Worm (Caenorhabditis elegans) whole organism, L3 larva: ENCODE measurements around the gene zipt-3.

Experiments used
- R02D3.7 ChIP-seq: fragments of 150-350 bp; optimal IDR thresholded peaks from 2 replicates; lab custom pipeline; 2014; ENCODE audit warnings: missing biosample characterization, missing genetic modification characterization
- ZK546.5 ChIP-seq: sonication (generic microtip); optimal IDR thresholded peaks from 2 replicates; lab custom pipeline; 2017; ENCODE audit warnings: missing biosample characterization, missing genetic modification characterization
- aly-2 ChIP-seq: fragments of 150-350 bp; optimal IDR thresholded peaks from 2 replicates; lab custom pipeline; 2014; ENCODE audit warnings: missing biosample characterization, missing genetic modification characterization
- ama-1 ChIP-seq: fragments of 150-350 bp; optimal IDR thresholded peaks from 2 replicates; lab custom pipeline; 2018
- ceh-16 ChIP-seq: sonication (generic microtip); optimal IDR thresholded peaks from 2 replicates; lab custom pipeline; 2017; ENCODE audit warnings: missing biosample characterization, missing genetic modification characterization
- ceh-28 ChIP-seq: fragments of 150-350 bp; optimal IDR thresholded peaks from 2 replicates; lab custom pipeline; 2014; ENCODE audit warnings: missing biosample characterization, missing genetic modification reagents, missing genetic modification characterization
- ceh-82 ChIP-seq: fragments of 150-350 bp; optimal IDR thresholded peaks from 2 replicates; lab custom pipeline; 2014; ENCODE audit warnings: missing biosample characterization, missing genetic modification characterization
- ceh-9 ChIP-seq: sonication (generic microtip); optimal IDR thresholded peaks from 2 replicates; lab custom pipeline; 2018; ENCODE audit warnings: missing biosample characterization, missing genetic modification characterization
- egl-27 ChIP-seq: sonication (generic microtip); optimal IDR thresholded peaks from 4 replicates; lab custom pipeline; 2017; ENCODE audit warnings: missing biosample characterization, missing genetic modification reagents, missing genetic modification characterization
- egl-5 ChIP-seq: fragments of 150-350 bp; optimal IDR thresholded peaks from 2 replicates; lab custom pipeline; 2017; ENCODE audit warnings: missing biosample characterization, missing genetic modification reagents, missing genetic modification characterization, inconsistent platforms
- elt-1 ChIP-seq: fragments of 150-350 bp; optimal IDR thresholded peaks from 2 replicates; lab custom pipeline; 2014; ENCODE audit warnings: missing biosample characterization, missing genetic modification characterization
- elt-2 ChIP-seq: sonication (generic microtip); optimal IDR thresholded peaks from 2 replicates; lab custom pipeline; 2016; ENCODE audit warnings: missing genetic modification reagents, mild to moderate bottlenecking, missing genetic modification characterization, missing compliant biosample characterization
- elt-3 ChIP-seq, 3 experiments: fragments of 150-350 bp in 1 of 3; sonication (generic microtip) in 2 of 3; optimal IDR thresholded peaks; 2 replicates in 2 of 3; 4 replicates in 1 of 3; lab custom pipeline; 2014 to 2017; ENCODE audit warnings: missing biosample characterization in 3 of 3, missing genetic modification characterization in 3 of 3
- eor-1 ChIP-seq, 2 experiments: fragments of 150-350 bp; optimal IDR thresholded peaks; 2 replicates each; lab custom pipeline; 2014 to 2018; ENCODE audit warnings: missing biosample characterization in 2 of 2, missing genetic modification characterization in 2 of 2
- fkh-10 ChIP-seq: sonication (generic microtip); optimal IDR thresholded peaks from 2 replicates; lab custom pipeline; 2017; ENCODE audit warnings: missing biosample characterization, missing genetic modification reagents, missing genetic modification characterization
- fkh-2 ChIP-seq: fragments of 150-350 bp; optimal IDR thresholded peaks from 2 replicates; lab custom pipeline; 2014; ENCODE audit warnings: missing biosample characterization, missing genetic modification reagents, missing genetic modification characterization
- fos-1 ChIP-seq: fragments of 150-350 bp; optimal IDR thresholded peaks from 2 replicates; lab custom pipeline; 2014; ENCODE audit warnings: missing biosample characterization, missing genetic modification characterization
- hmg-11 ChIP-seq: sonication (generic microtip); optimal IDR thresholded peaks from 2 replicates; lab custom pipeline; 2016; ENCODE audit warnings: missing genetic modification characterization, missing compliant biosample characterization
- jun-1 ChIP-seq: fragments of 150-350 bp; optimal IDR thresholded peaks from 2 replicates; lab custom pipeline; 2014; ENCODE audit warnings: missing biosample characterization, missing genetic modification reagents, missing genetic modification characterization
- lin-15B ChIP-seq: fragments of 150-350 bp; optimal IDR thresholded peaks from 2 replicates; lab custom pipeline; 2014; ENCODE audit warnings: missing biosample characterization, missing genetic modification characterization
- lin-39 ChIP-seq: fragments of 150-350 bp; optimal IDR thresholded peaks from 2 replicates; lab custom pipeline; 2018; ENCODE audit warnings: missing biosample characterization, missing genetic modification reagents, missing genetic modification characterization
- lsy-12 ChIP-seq: sonication (generic microtip); optimal IDR thresholded peaks from 2 replicates; lab custom pipeline; 2016; ENCODE audit warnings: mild to moderate bottlenecking, missing genetic modification characterization, missing compliant biosample characterization
- mdl-1 ChIP-seq: fragments of 150-350 bp; optimal IDR thresholded peaks from 2 replicates; lab custom pipeline; 2014; ENCODE audit warnings: missing biosample characterization, missing genetic modification characterization
- nfya-1 ChIP-seq: sonication (generic microtip); optimal IDR thresholded peaks from 2 replicates; lab custom pipeline; 2017; ENCODE audit warnings: missing genetic modification characterization, mild to moderate bottlenecking, missing compliant biosample characterization, antibody characterized with exemption, moderate library complexity; ENCODE audit not compliant: insufficient read depth
- nhr-11 ChIP-seq: fragments of 150-350 bp; optimal IDR thresholded peaks from 2 replicates; lab custom pipeline; 2014; ENCODE audit warnings: missing biosample characterization, missing genetic modification characterization
- nhr-12 ChIP-seq: fragments of 150-350 bp; optimal IDR thresholded peaks from 2 replicates; lab custom pipeline; 2014; ENCODE audit warnings: missing biosample characterization, missing genetic modification characterization
- nhr-23 ChIP-seq: fragments of 150-350 bp; optimal IDR thresholded peaks from 2 replicates; lab custom pipeline; 2014; ENCODE audit warnings: missing biosample characterization, missing genetic modification reagents, missing genetic modification characterization
- nhr-237 ChIP-seq: fragments of 150-350 bp; optimal IDR thresholded peaks from 2 replicates; lab custom pipeline; 2014; ENCODE audit warnings: missing biosample characterization, missing genetic modification characterization
- nhr-25 ChIP-seq: sonication (generic microtip); optimal IDR thresholded peaks from 2 replicates; lab custom pipeline; 2017; ENCODE audit warnings: missing biosample characterization, missing genetic modification characterization
- nhr-28 ChIP-seq: fragments of 150-350 bp; optimal IDR thresholded peaks from 2 replicates; lab custom pipeline; 2014; ENCODE audit warnings: missing biosample characterization, missing genetic modification characterization
- nhr-43 ChIP-seq: sonication (generic microtip); optimal IDR thresholded peaks from 2 replicates; lab custom pipeline; 2016; ENCODE audit warnings: mild to moderate bottlenecking, missing genetic modification characterization, missing compliant biosample characterization; ENCODE audit not compliant: poor library complexity, severe bottlenecking
- nhr-67 ChIP-seq: fragments of 150-350 bp; optimal IDR thresholded peaks from 2 replicates; lab custom pipeline; 2014; ENCODE audit warnings: missing biosample characterization, missing genetic modification characterization
- nhr-76 ChIP-seq: fragments of 150-350 bp; sonication (generic microtip); optimal IDR thresholded peaks from 5 replicates; lab custom pipeline; 2014; ENCODE audit warnings: missing biosample characterization, missing genetic modification characterization
- nhr-77 ChIP-seq: fragments of 150-350 bp; optimal IDR thresholded peaks from 2 replicates; lab custom pipeline; 2014; ENCODE audit warnings: missing biosample characterization, missing genetic modification characterization
- pha-4 ChIP-seq: fragments of 150-350 bp; optimal IDR thresholded peaks from 2 replicates; lab custom pipeline; 2014; ENCODE audit warnings: missing biosample characterization, missing genetic modification reagents, missing genetic modification characterization
- pqm-1 ChIP-seq: fragments of 150-350 bp; optimal IDR thresholded peaks from 2 replicates; lab custom pipeline; 2017; ENCODE audit warnings: missing biosample characterization, missing genetic modification characterization, inconsistent platforms
- sea-2 ChIP-seq: fragments of 150-350 bp; sonication (generic microtip); optimal IDR thresholded peaks from 4 replicates; lab custom pipeline; 2014; ENCODE audit warnings: missing biosample characterization, missing genetic modification reagents, missing genetic modification characterization
- skn-1 ChIP-seq: fragments of 150-350 bp; optimal IDR thresholded peaks from 2 replicates; lab custom pipeline; 2014; ENCODE audit warnings: missing biosample characterization, missing genetic modification characterization
- snpc-4 ChIP-seq: fragments of 150-350 bp; optimal IDR thresholded peaks from 2 replicates; lab custom pipeline; 2014; ENCODE audit warnings: missing biosample characterization, missing genetic modification characterization
- tbx-2 ChIP-seq: sonication (generic microtip); optimal IDR thresholded peaks from 2 replicates; lab custom pipeline; 2016; ENCODE audit warnings: mild to moderate bottlenecking, missing genetic modification characterization, missing compliant biosample characterization
- unc-39 ChIP-seq: sonication (generic microtip); optimal IDR thresholded peaks from 4 replicates; lab custom pipeline; 2017; ENCODE audit warnings: missing biosample characterization, missing genetic modification characterization
- unc-62 ChIP-seq: fragments of 150-350 bp; sonication (generic microtip); optimal IDR thresholded peaks from 4 replicates; lab custom pipeline; 2014; ENCODE audit warnings: missing biosample characterization, missing genetic modification reagents, missing genetic modification characterization
- zag-1 ChIP-seq: fragments of 150-350 bp; optimal IDR thresholded peaks from 2 replicates; lab custom pipeline; 2014; ENCODE audit warnings: missing biosample characterization, missing genetic modification characterization
- ztf-11 ChIP-seq: fragments of 150-350 bp; optimal IDR thresholded peaks from 2 replicates; lab custom pipeline; 2014; ENCODE audit warnings: missing biosample characterization, missing genetic modification characterization
- ztf-4 ChIP-seq: fragments of 150-350 bp; optimal IDR thresholded peaks from 2 replicates; lab custom pipeline; 2014; ENCODE audit warnings: missing biosample characterization, missing genetic modification characterization

Gene zipt-3

ce11 chrII:5698254-5698653 is 19.7 kb upstream of the zipt-3 start:
- TF ChIP-seq ceh-9 (tag; lab: Kevin White, UChicago): no peak
- no peak for TF ChIP-seq nhr-12
- TF ChIP-seq lin-39 (tag; lab: Kevin White, UChicago): no peak
- no peak for TF ChIP-seq ceh-82 (tag; lab: Kevin White, UChicago)
- TF ChIP-seq eor-1 (tag; optimal IDR thresholded peaks at IDR 0.05; lab: Kevin White, UChicago): no peak
- no peak for TF ChIP-seq lin-15B (tag; lab: Kevin White, UChicago)
- TF ChIP-seq skn-1 (tag; lab: Kevin White, UChicago): no peak
- peak; percentile 42 for TF ChIP-seq pqm-1
- no peak for TF ChIP-seq egl-27 (tag; lab: Kevin White, UChicago)
- TF ChIP-seq unc-62 (GFP tag; lab: Kevin White, UChicago): no peak
- TF ChIP-seq fos-1: no peak
- TF ChIP-seq jun-1 (tag; lab: Kevin White, UChicago): no peak
- TF ChIP-seq ceh-16: no peak
- peak; percentile 58 for TF ChIP-seq elt-2 (tag; lab: Kevin White, UChicago)
- no peak for TF ChIP-seq egl-5 (tag; lab: Kevin White, UChicago)
- no peak for TF ChIP-seq ztf-4 (tag; lab: Kevin White, UChicago)
- TF ChIP-seq nhr-67: no peak
- TF ChIP-seq nhr-76: no peak
- TF ChIP-seq pha-4 (tag; lab: Kevin White, UChicago): peak; percentile 52
- TF ChIP-seq fkh-2 (tag; lab: Kevin White, UChicago): no peak
- no peak for TF ChIP-seq elt-1
- no peak for TF ChIP-seq mdl-1 (tag; lab: Kevin White, UChicago)
- TF ChIP-seq R02D3.7 (tag; lab: Kevin White, UChicago): no peak
- TF ChIP-seq nhr-11 (tag; lab: Kevin White, UChicago): no peak
- TF ChIP-seq sea-2 (GFP tag; lab: Kevin White, UChicago): no peak
- no peak for TF ChIP-seq fkh-10 (GFP tag; lab: Kevin White, UChicago)
- no peak for TF ChIP-seq hmg-11 (tag; lab: Kevin White, UChicago)
- no peak for TF ChIP-seq nhr-77 (tag; lab: Kevin White, UChicago)
- peak; percentile 12 for TF ChIP-seq snpc-4 (tag; lab: Kevin White, UChicago)
- TF ChIP-seq ama-1 (lab: Kevin White, UChicago): no peak

DNA sequence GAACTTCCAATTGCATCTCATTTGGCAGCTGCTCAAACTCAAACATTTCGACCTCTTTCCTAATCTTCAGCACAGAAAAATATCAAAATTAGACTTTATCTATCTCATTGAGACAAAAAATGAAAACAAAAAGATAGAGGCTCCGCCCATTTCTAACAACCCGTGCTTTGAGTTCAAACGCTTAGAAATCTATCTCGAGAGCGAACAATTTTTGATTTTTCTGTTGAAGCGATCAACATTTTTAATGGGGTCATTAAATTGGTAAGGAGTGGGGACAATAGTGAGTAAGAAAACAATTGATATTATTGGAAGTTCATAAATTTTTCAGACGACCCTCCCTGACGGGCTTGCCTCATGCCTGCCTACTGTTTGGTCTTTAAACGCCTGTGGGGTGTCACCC is 19.1 kb upstream of the zipt-3 start, which contains the start of the genes C25H3.10 and C25H3.1:
TSS of gene C25H3.10 (minus strand) at position 101 of the 400 bp plus-strand sequence.
TSS of gene C25H3.1 (plus strand) at position 203 of the 400 bp plus-strand sequence.
- TF ChIP-seq fkh-10 (GFP tag; lab: Kevin White, UChicago) (no peak), egl-5 (tag; lab: Kevin White, UChicago) (peak; percentile 74), pqm-1 (no peak), fos-1 (no peak)

ce11 chrII:5701485-5701884 is 16.4 kb upstream of the zipt-3 start:
- TF ChIP-seq ama-1 (lab: Kevin White, UChicago): peak; percentile 96
- no peak for TF ChIP-seq elt-3 (tag; optimal IDR thresholded peaks at IDR 0.05; lab: Kevin White, UChicago)
- TF ChIP-seq jun-1 (tag; lab: Kevin White, UChicago): no peak
- TF ChIP-seq ceh-9 (tag; lab: Kevin White, UChicago): no peak
- peak; percentile 50 for TF ChIP-seq R02D3.7 (tag; lab: Kevin White, UChicago)
- no peak for TF ChIP-seq sea-2 (GFP tag; lab: Kevin White, UChicago)
- TF ChIP-seq nhr-237 (tag; lab: Kevin White, UChicago): no peak
- peak; percentile 40 for TF ChIP-seq pqm-1
- no peak for TF ChIP-seq mdl-1 (tag; lab: Kevin White, UChicago)
- peak; percentile 38 for TF ChIP-seq tbx-2 (tag; lab: Kevin White, UChicago)
- TF ChIP-seq fos-1: no peak
- peak; percentile 71 for TF ChIP-seq elt-2 (tag; lab: Kevin White, UChicago)
- peak; percentile 29 for TF ChIP-seq lin-15B (tag; lab: Kevin White, UChicago)
- peak; percentile 68 for TF ChIP-seq nhr-43 (tag; lab: Kevin White, UChicago)
- TF ChIP-seq ceh-28 (tag; lab: Kevin White, UChicago): peak; percentile 14
- no peak for TF ChIP-seq fkh-10 (GFP tag; lab: Kevin White, UChicago)
- peak; percentile 41 for TF ChIP-seq nhr-77 (tag; lab: Kevin White, UChicago)
- peak; percentile 81 for TF ChIP-seq nhr-23 (tag; lab: Kevin White, UChicago)
- TF ChIP-seq pha-4 (tag; lab: Kevin White, UChicago): peak; percentile 42
- TF ChIP-seq nhr-76: no peak
- no peak for TF ChIP-seq nhr-28
- TF ChIP-seq egl-5 (tag; lab: Kevin White, UChicago): no peak
- peak; percentile 26 for TF ChIP-seq skn-1 (tag; lab: Kevin White, UChicago)
- TF ChIP-seq ceh-82 (tag; lab: Kevin White, UChicago): peak; percentile 40
- no peak for TF ChIP-seq eor-1 (tag; optimal IDR thresholded peaks at IDR 0.05; lab: Kevin White, UChicago)
- no peak for TF ChIP-seq zag-1
- TF ChIP-seq unc-62 (GFP tag; lab: Kevin White, UChicago): no peak
- peak; percentile 81 for TF ChIP-seq aly-2
- TF ChIP-seq ceh-16: no peak
- TF ChIP-seq fkh-2 (tag; lab: Kevin White, UChicago): no peak
- TF ChIP-seq nfya-1 (tag; lab: Kevin White, UChicago): peak; percentile 78
- TF ChIP-seq snpc-4 (tag; lab: Kevin White, UChicago): peak; percentile 99
- TF ChIP-seq nhr-12: no peak
- TF ChIP-seq ztf-11 (tag; lab: Kevin White, UChicago): no peak
- peak; percentile 59 for TF ChIP-seq nhr-25 (tag; lab: Kevin White, UChicago)
- peak; percentile 39 for TF ChIP-seq hmg-11 (tag; lab: Kevin White, UChicago)
- no peak for TF ChIP-seq egl-27 (tag; lab: Kevin White, UChicago)
- TF ChIP-seq nhr-11 (tag; lab: Kevin White, UChicago): no peak
- no peak for TF ChIP-seq nhr-67
- peak; percentile 10 for TF ChIP-seq lin-39 (tag; lab: Kevin White, UChicago)
- TF ChIP-seq unc-39 (tag; lab: Kevin White, UChicago): no peak
- peak; percentile 0 for TF ChIP-seq lsy-12 (tag; lab: Kevin White, UChicago)
- no peak for TF ChIP-seq ZK546.5 (tag; lab: Kevin White, UChicago)
